Worm (Caenorhabditis elegans) whole organism, young adult: ENCODE results near the gene C25F9.15.

ENCODE experiments used
- ama-1 ChIP-seq, 3 experiments: fragments of 150-350 bp in 1 of 3; sonication (generic microtip) in 2 of 3; optimal IDR thresholded peaks; 2 replicates each; lab custom pipeline; 2014 to 2018; ENCODE audit warnings: missing biosample characterization in 2 of 3, missing genetic modification characterization in 2 of 3, missing genetic modification reagents in 2 of 3
- tbp1 ChIP-seq: fragments of 200-800 bp; sonication (Bioruptor generic); optimal IDR thresholded peaks from 2 replicates; lab custom pipeline; 2018; ENCODE audit warnings: mild to moderate bottlenecking, missing genetic modification characterization, missing compliant biosample characterization

DNA sequence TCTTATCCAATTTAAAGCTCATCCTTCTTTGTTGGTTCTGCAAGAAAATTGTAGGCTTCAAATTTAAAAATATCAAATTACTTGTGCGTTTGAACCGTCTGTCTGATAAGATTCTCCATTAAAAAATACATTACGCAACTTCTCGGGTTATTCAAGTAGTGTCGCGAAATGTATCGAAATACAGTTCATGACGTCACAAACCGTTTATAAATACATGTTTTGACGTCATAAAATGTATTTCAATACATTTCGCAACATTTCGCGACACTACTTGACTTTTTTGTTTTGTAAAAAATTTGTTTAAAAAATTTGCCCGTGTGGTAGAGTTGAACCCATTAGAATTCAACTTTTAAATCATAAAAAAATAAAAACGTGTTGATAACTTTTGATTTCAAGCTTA lies 25.7 kb downstream of the C25F9.15 start:
- TF ChIP-seq tbp1 (GFP tag; lab: Kevin White, UChicago) (no peak), ama-1 (optimal IDR thresholded peaks at IDR 0.05; lab: Kevin White, UChicago) (no peak), ama-1 (GFP tag; optimal IDR thresholded peaks at IDR 0.05; lab: Kevin White, UChicago) (no peak)
